Worm (Caenorhabditis elegans): ENCODE data around the gene C13A2.5.

C13A2.5 gene

ce11 chrV:7275491-7275890 lies at the start of gene C13A2.5:
Gene C13A2.5, plus strand, starts transcription at chrV:7275791.
- no peak for TF ChIP-seq blmp-1 (tag; optimal IDR thresholded peaks at IDR 0.05; ENCODE audit: insufficient read depth)
- no peak for TF ChIP-seq peb-1 (tag; optimal IDR thresholded peaks at IDR 0.05)
- no peak for TF ChIP-seq R02D3.7 (tag; optimal IDR thresholded peaks at IDR 0.05)
- no peak for TF ChIP-seq ceh-16 (tag; optimal IDR thresholded peaks at IDR 0.05)
- TF ChIP-seq sem-4 (tag; optimal IDR thresholded peaks at IDR 0.05), result no peak
- TF ChIP-seq lin-11 (tag; optimal IDR thresholded peaks at IDR 0.05), result no peak
- TF ChIP-seq nhr-11 (tag; optimal IDR thresholded peaks at IDR 0.05), result no peak
- TF ChIP-seq F13H6.1 (tag; optimal IDR thresholded peaks at IDR 0.05), result no peak
- no peak for TF ChIP-seq mdl-1 (tag; optimal IDR thresholded peaks at IDR 0.05)
- no peak for TF ChIP-seq lin-39 (tag; optimal IDR thresholded peaks at IDR 0.05)
- no peak for TF ChIP-seq C34F6.9 (tag; optimal IDR thresholded peaks at IDR 0.05)
- no peak for TF ChIP-seq nhr-237 (tag; optimal IDR thresholded peaks at IDR 0.05)
- no peak for TF ChIP-seq Y55F3AM.14 (GFP tag; optimal IDR thresholded peaks at IDR 0.05)
- TF ChIP-seq nhr-25 (tag; optimal IDR thresholded peaks at IDR 0.05), result no peak
- no peak for TF ChIP-seq unc-55 (GFP tag; optimal IDR thresholded peaks at IDR 0.05)

ce11 chrV:7225894-7226293 lies 49.7 kb upstream of the C13A2.5 start:
- TF ChIP-seq peb-1 (tag; optimal IDR thresholded peaks at IDR 0.05), result no peak
- no peak for TF ChIP-seq nhr-12 (tag; optimal IDR thresholded peaks at IDR 0.05)
- TF ChIP-seq sma-9 (GFP tag; optimal IDR thresholded peaks at IDR 0.05), result no peak
- no peak for TF ChIP-seq sma-9 (tag; optimal IDR thresholded peaks at IDR 0.05)
- TF ChIP-seq nhr-21 (tag; optimal IDR thresholded peaks at IDR 0.05), result no peak
- no peak for TF ChIP-seq egl-27 (tag; optimal IDR thresholded peaks at IDR 0.05)
- no peak for TF ChIP-seq ceh-82 (tag; optimal IDR thresholded peaks at IDR 0.05)
- TF ChIP-seq ama-1 (optimal IDR thresholded peaks at IDR 0.05), result no peak

ce11 chrV:7230847-7231246 lies 44.7 kb upstream of the C13A2.5 start, which contains the start of the genes gei-6 and krr-1:
Gene gei-6, minus strand, starts transcription at chrV:7230848.
Gene krr-1, plus strand, starts transcription at chrV:7231190.
- TF ChIP-seq fos-1 (tag; optimal IDR thresholded peaks at IDR 0.05), result peak; percentile 15
- TF ChIP-seq unc-55 (GFP tag; optimal IDR thresholded peaks at IDR 0.05), result peak; percentile 79
- peak; percentile 59 for TF ChIP-seq lin-11 (tag; optimal IDR thresholded peaks at IDR 0.05)
- TF ChIP-seq lin-13 (GFP tag; optimal IDR thresholded peaks at IDR 0.05), result peak; percentile 10
- TF ChIP-seq lsy-2 (tag; optimal IDR thresholded peaks at IDR 0.05), result peak in 1 of 2 experiments; percentile 54
- peak; percentile 49 for TF ChIP-seq mab-5 (tag; optimal IDR thresholded peaks at IDR 0.05)
- no peak for TF ChIP-seq mbf-1 (tag; optimal IDR thresholded peaks at IDR 0.05)
- peak; percentile 43 for TF ChIP-seq sma-3 (GFP tag; optimal IDR thresholded peaks at IDR 0.05)
- no peak for TF ChIP-seq elt-3 (tag; optimal IDR thresholded peaks at IDR 0.05)
- peak; percentile 29 for TF ChIP-seq C34F6.9 (tag; optimal IDR thresholded peaks at IDR 0.05)
- peak; percentile 52 for TF ChIP-seq sem-4 (tag; optimal IDR thresholded peaks at IDR 0.05)
- peak; percentile 16 for TF ChIP-seq nhr-129 (tag; optimal IDR thresholded peaks at IDR 0.05)
- TF ChIP-seq gmeb-1 (tag; optimal IDR thresholded peaks at IDR 0.05), result peak; percentile 75
- peak; percentile 46 for TF ChIP-seq F13H6.1 (tag; optimal IDR thresholded peaks at IDR 0.05)
- TF ChIP-seq crh-2 (tag; optimal IDR thresholded peaks at IDR 0.05), result no peak
- TF ChIP-seq nhr-10 (tag; optimal IDR thresholded peaks at IDR 0.05), result no peak
- TF ChIP-seq sma-9 (GFP tag; optimal IDR thresholded peaks at IDR 0.05), result peak; percentile 47
- no peak for TF ChIP-seq sma-9 (tag; optimal IDR thresholded peaks at IDR 0.05)

- TF ChIP-seq mbf-1 (tag; optimal IDR thresholded peaks at IDR 0.05) (no peak), nhr-77 (tag; optimal IDR thresholded peaks at IDR 0.05) (no peak), skn-1 (tag; optimal IDR thresholded peaks at IDR 0.05) (no peak), ztf-4 (tag; optimal IDR thresholded peaks at IDR 0.05) (no peak), alr-1 (tag; optimal IDR thresholded peaks at IDR 0.05) (no peak), elt-3 (tag; optimal IDR thresholded peaks at IDR 0.05) (no peak), lin-13 (GFP tag; optimal IDR thresholded peaks at IDR 0.05) (no peak), ceh-16 (tag; optimal IDR thresholded peaks at IDR 0.05) (no peak), aly-2 (tag; optimal IDR thresholded peaks at IDR 0.05) (no peak), snpc-4 (tag; optimal IDR thresholded peaks at IDR 0.05) (no peak), nhr-12 (tag; optimal IDR thresholded peaks at IDR 0.05) (no peak), nhr-6 (tag; optimal IDR thresholded peaks at IDR 0.05) (no peak), unc-55 (GFP tag; optimal IDR thresholded peaks at IDR 0.05) (no peak), nhr-10 (tag; optimal IDR thresholded peaks at IDR 0.05) (no peak), C34F6.9 (tag; optimal IDR thresholded peaks at IDR 0.05) (no peak), ceh-82 (tag; optimal IDR thresholded peaks at IDR 0.05) (no peak), sma-3 (GFP tag; optimal IDR thresholded peaks at IDR 0.05) (no peak), ztf-1 (GFP tag; conservative IDR thresholded peaks at IDR 0.05) (no peak), lsy-2 (tag; optimal IDR thresholded peaks at IDR 0.05) (no peak), lin-39 (tag; optimal IDR thresholded peaks at IDR 0.05) (no peak)
These were observed 44.1 kb upstream of the C13A2.5 start for ce11 chrV:7231524-7231923.
